Worm (Caenorhabditis elegans) whole organism, L4/young adult: Measurements from ENCODE around the gene ZK1248.5.
A peak's percentile ranks its signal among the peaks of the same experiment; 100 is the strongest.

ENCODE experiments used
- W03F9.2 ChIP-seq: fragments of 150-350 bp; optimal IDR thresholded peaks from 2 replicates; lab custom pipeline; 2014; ENCODE audit warnings: missing biosample characterization, missing genetic modification characterization
- dao-5 ChIP-seq: sonication (generic microtip); optimal IDR thresholded peaks from 2 replicates; lab custom pipeline; 2016; ENCODE audit warnings: missing genotype, missing genetic modification characterization, moderate library complexity, missing compliant biosample characterization
- him-1 ChIP-seq: sonication (generic microtip); optimal IDR thresholded peaks from 2 replicates; lab custom pipeline; 2016; ENCODE audit warnings: missing genotype, missing genetic modification reagents, missing genetic modification characterization, missing compliant biosample characterization

ZK1248.5 gene

ce11 chrII:5828486-5828885, 18.2 kb downstream of the ZK1248.5 start, which contains the start of gene ZK1248.11:
Gene ZK1248.11, minus strand, starts transcription at chrII:5828586.
- TF ChIP-seq him-1 (no peak), dao-5 (tag; lab: Kevin White, UChicago) (no peak), W03F9.2 (tag; lab: Kevin White, UChicago) (no peak)

ce11 chrII:5829940-5830424, 19.7 kb downstream of the ZK1248.5 start, which contains the start of gene col-74:
Gene col-74, plus strand, starts transcription at chrII:5830374.
- TF ChIP-seq W03F9.2 (tag; lab: Kevin White, UChicago) (no peak), dao-5 (tag; lab: Kevin White, UChicago) (no peak), him-1 (no peak)

DNA sequence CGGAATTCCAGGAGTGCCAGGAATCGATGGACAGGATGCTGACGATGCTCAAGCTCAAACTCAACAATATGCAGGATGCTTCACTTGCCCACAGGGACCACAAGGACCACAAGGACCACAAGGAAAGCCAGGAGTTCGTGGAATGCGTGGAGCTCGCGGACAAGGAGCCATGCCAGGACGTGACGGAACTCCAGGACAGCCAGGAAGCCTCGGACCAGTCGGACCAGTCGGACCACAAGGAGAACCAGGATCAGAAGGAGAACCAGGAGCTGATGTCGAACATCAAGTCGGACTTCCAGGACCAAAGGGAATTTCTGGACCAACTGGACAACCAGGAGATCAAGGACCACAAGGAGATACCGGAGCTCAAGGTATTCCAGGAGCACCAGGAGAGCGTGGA, 21.1 kb downstream of the ZK1248.5 start:
- TF ChIP-seq dao-5 (tag; lab: Kevin White, UChicago): no peak
- no peak for TF ChIP-seq W03F9.2 (tag; lab: Kevin White, UChicago)
- TF ChIP-seq him-1: no peak

DNA sequence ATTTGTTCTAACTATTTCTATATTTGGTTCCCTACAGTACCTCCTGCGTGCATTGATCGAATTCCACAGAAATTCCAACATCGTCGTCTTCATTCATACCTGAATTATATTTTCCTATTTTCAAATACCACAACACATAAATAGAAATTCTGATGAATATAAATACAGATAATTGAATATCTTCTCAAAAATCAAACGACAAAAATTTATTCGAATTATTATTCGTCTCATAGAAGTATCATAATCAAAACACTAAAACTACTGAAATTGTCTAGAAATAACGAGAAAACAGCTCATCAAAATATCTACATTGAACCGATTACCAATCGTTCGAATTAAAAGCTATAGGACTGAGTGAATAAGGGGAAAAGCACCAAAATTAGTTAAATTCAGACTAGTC, 22.8 kb downstream of the ZK1248.5 start, which contains the start of gene gtap-1:
TSS of gene gtap-1 (minus strand) at position 101 of the 400 bp plus-strand sequence.
- TF ChIP-seq him-1: no peak
- no peak for TF ChIP-seq W03F9.2 (tag; lab: Kevin White, UChicago)
- TF ChIP-seq dao-5 (tag; lab: Kevin White, UChicago): no peak

DNA sequence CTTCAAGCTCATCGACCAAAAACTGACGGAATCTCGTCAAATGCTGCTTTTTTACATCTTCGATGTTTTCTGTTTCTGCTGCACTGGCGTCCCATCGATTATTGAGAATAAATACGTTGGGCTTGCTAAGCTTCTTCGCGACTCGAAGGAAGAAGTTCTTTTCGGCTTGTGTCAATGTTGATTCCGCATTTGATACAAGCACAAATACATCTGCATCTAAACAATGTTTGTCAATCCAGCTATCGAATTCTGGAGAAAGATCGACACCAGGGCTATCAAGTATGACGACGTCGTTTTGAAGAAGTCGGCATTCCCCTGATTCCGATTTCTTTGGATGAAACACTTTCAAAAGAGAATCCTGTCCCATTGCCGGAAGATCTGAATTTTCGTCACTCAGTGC, 24.8 kb downstream of the ZK1248.5 start:
- TF ChIP-seq W03F9.2 (tag; lab: Kevin White, UChicago) (no peak), dao-5 (tag; lab: Kevin White, UChicago) (no peak), him-1 (no peak)

DNA sequence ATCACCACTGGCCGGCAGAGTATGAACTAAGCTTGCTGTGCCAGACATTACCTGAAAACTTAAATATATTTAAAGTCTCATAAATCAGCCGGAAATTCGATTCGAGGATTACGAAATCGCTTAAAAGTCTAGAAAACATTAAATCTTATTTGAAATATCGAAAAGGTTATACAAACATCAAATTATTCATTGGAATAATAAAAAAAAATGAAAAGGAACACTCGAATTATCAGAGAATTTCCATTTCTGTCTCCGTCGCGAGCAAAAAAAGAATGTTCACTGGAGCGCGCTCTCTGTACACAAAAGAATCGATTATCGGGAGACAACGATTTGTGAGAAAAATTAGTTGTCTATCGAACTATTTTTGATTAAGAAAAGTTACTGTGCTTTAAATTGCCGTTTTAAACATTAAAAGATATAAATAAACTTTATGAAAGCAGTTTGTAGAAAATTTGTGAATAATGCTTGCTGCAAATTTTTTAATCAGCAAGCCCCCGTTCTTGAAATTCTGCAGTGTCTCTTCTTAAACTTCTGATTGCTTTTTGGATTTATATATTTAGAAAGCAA, 25.9 kb downstream of the ZK1248.5 start, which contains the start of gene fzo-1:
TSS of gene fzo-1 (minus strand) at position 51 of the 567 bp plus-strand sequence.
- TF ChIP-seq him-1 (no peak), W03F9.2 (tag; lab: Kevin White, UChicago) (peak; percentile 34)

ce11 chrII:5838453-5838852, 28.1 kb downstream of the ZK1248.5 start, which contains the start of gene ZK1248.15:
Gene ZK1248.15, minus strand, starts transcription at chrII:5838553.
- TF ChIP-seq W03F9.2 (tag; lab: Kevin White, UChicago) (no peak), dao-5 (tag; lab: Kevin White, UChicago) (no peak), him-1 (no peak)

DNA sequence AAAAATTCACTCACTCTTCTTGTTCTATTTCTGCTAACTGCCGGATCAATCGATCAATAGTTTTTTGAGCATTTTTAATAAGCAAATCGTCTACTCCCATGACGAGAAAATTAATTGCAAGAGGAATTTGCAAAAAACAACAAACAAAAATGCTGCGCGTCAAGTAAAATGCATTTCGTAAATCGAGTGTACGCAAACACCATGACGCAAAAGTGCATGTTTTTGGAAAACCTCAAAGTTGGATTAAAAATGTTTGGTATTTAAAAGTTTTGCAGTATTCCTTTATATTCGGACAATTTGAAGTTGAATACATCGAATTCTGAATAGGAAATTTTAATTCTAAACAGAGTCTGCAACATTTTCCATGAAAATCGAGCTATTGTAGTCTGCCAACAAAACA, 28.9 kb downstream of the ZK1248.5 start, which contains the start of gene ZK1248.19:
TSS of gene ZK1248.19 (minus strand) at position 188 of the 400 bp plus-strand sequence.
- TF ChIP-seq him-1: no peak
- peak; percentile 38 for TF ChIP-seq W03F9.2 (tag; lab: Kevin White, UChicago)
- no peak for TF ChIP-seq dao-5 (tag; lab: Kevin White, UChicago)

- TF ChIP-seq W03F9.2 (tag; lab: Kevin White, UChicago): no peak
- TF ChIP-seq him-1: no peak
- no peak for TF ChIP-seq dao-5 (tag; lab: Kevin White, UChicago)
Observed at ce11 chrII:5841053-5841547, 30.8 kb downstream of the ZK1248.5 start, which contains the start of gene lec-5. Gene lec-5, minus strand, starts transcription at chrII:5841103.

- TF ChIP-seq dao-5 (tag; lab: Kevin White, UChicago): no peak
- no peak for TF ChIP-seq W03F9.2 (tag; lab: Kevin White, UChicago)
- TF ChIP-seq him-1: no peak
Observed at ce11 chrII:5841866-5842265, 31.6 kb downstream of the ZK1248.5 start, which contains the start of gene nep-25. Gene nep-25, plus strand, starts transcription at chrII:5842240.

ce11 chrII:5844694-5845129, 34.4 kb downstream of the ZK1248.5 start:
- TF ChIP-seq him-1: peak; percentile 99
- TF ChIP-seq W03F9.2 (tag; lab: Kevin White, UChicago): peak; percentile 97
- peak; percentile 92 for TF ChIP-seq dao-5 (tag; lab: Kevin White, UChicago)

ce11 chrII:5845441-5845840, 35.1 kb downstream of the ZK1248.5 start, which contains the start of the genes ZK1248.17 and H41C03.3:
Gene ZK1248.17, minus strand, starts transcription at chrII:5845541.
Gene H41C03.3, plus strand, starts transcription at chrII:5845777.
- TF ChIP-seq him-1 (no peak), W03F9.2 (tag; lab: Kevin White, UChicago) (no peak), dao-5 (tag; lab: Kevin White, UChicago) (no peak)

DNA sequence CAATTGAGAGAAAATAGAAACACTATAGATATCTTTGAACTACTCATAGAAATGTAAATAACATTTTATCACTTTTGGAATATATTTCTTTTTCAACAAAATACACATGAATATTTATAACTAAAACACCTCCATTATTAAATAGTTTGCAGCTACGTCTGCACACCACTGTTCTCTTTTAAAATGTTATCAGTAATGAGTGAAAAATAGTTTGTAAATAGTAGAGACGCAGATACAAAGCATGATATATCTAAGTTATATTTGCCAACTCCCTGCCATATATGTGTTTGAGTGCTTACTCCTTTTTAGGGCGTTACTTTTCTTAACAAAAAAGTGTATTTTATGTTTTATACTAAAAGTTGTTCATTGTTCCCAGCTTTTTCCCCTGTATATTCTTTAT, 35.9 kb downstream of the ZK1248.5 start:
- TF ChIP-seq him-1 (no peak), dao-5 (tag; lab: Kevin White, UChicago) (no peak), W03F9.2 (tag; lab: Kevin White, UChicago) (no peak)

- TF ChIP-seq W03F9.2 (tag; lab: Kevin White, UChicago) (no peak), him-1 (no peak), dao-5 (tag; lab: Kevin White, UChicago) (no peak)
Observed at ce11 chrII:5852007-5852406, 41.7 kb downstream of the ZK1248.5 start, which contains the start of gene H41C03.2. Gene H41C03.2, minus strand, starts transcription at chrII:5852107.
